Worm (Caenorhabditis elegans) whole organism, young adult: Measurements from ENCODE around the gene tni-1.

Experiments
- F37B4.10 ChIP-seq: fragments of 200-800 bp; sonication (Bioruptor generic); IDR thresholded peaks from 2 replicates; pipeline ENCODE4 v1.3.6; 2022; ENCODE audit warnings: missing genetic modification characterization, missing compliant biosample characterization
- F57A8.1 ChIP-seq: fragments of 200-800 bp; sonication (Bioruptor generic); optimal IDR thresholded peaks from 2 replicates; lab custom pipeline; 2018; ENCODE audit warnings: mild to moderate bottlenecking, missing genetic modification characterization, moderate library complexity, missing compliant biosample characterization
- hlh-26 ChIP-seq: fragments of 200-800 bp; sonication (Bioruptor generic); conservative IDR thresholded peaks from 2 replicates; pipeline ENCODE4 v1.3.6; 2022; ENCODE audit warnings: missing genetic modification reagents, missing genetic modification characterization, missing compliant biosample characterization
- lin-35 ChIP-seq, 3 experiments: fragments of 150-350 bp in 2 of 3; sonication (generic microtip) in 1 of 3; optimal IDR thresholded peaks; 2 replicates each; lab custom pipeline; 2014 to 2018; ENCODE audit warnings: missing biosample characterization in 3 of 3, missing genetic modification characterization in 3 of 3, missing genetic modification reagents in 3 of 3
- unc-62 ChIP-seq: fragments of 150-350 bp; optimal IDR thresholded peaks from 2 replicates; lab custom pipeline; 2014; ENCODE audit warnings: missing biosample characterization, missing genetic modification reagents, missing genetic modification characterization

- TF ChIP-seq F37B4.10 (GFP tag; lab: Robert Waterston, UW): no peak
- TF ChIP-seq hlh-26 (GFP tag; lab: Robert Waterston, UW): no peak
- TF ChIP-seq unc-62 (GFP tag; lab: Kevin White, UChicago): no peak
- no peak for TF ChIP-seq lin-35 (GFP tag; optimal IDR thresholded peaks at IDR 0.05; lab: Kevin White, UChicago)
- TF ChIP-seq F57A8.1 (GFP tag; lab: Kevin White, UChicago): no peak
These were observed 1.8 kb downstream of the tni-1 start, which contains the start of gene F42E11.3 for ce11 chrX:11375509-11375908.
